Worm (Caenorhabditis elegans) whole organism, L2 larva: ENCODE measurements around the gene fmil-1.

Experiments
- aly-2 ChIP-seq: fragments of 150-350 bp; optimal IDR thresholded peaks from 2 replicates; lab custom pipeline; 2014; ENCODE audit warnings: missing biosample characterization, missing genetic modification characterization
- crh-2 ChIP-seq: sonication (generic microtip); optimal IDR thresholded peaks from 2 replicates; lab custom pipeline; 2017; ENCODE audit warnings: missing biosample characterization, missing genetic modification characterization
- lin-39 ChIP-seq: fragments of 150-350 bp; optimal IDR thresholded peaks from 2 replicates; lab custom pipeline; 2014; ENCODE audit warnings: missing biosample characterization, missing genetic modification reagents, missing genetic modification characterization
- mdl-1 ChIP-seq, 2 experiments: fragments of 150-350 bp in 1 of 2; sonication (generic microtip) in 1 of 2; optimal IDR thresholded peaks; 2 replicates each; lab custom pipeline; 2017; ENCODE audit warnings: missing biosample characterization in 2 of 2, missing genetic modification characterization in 2 of 2

DNA sequence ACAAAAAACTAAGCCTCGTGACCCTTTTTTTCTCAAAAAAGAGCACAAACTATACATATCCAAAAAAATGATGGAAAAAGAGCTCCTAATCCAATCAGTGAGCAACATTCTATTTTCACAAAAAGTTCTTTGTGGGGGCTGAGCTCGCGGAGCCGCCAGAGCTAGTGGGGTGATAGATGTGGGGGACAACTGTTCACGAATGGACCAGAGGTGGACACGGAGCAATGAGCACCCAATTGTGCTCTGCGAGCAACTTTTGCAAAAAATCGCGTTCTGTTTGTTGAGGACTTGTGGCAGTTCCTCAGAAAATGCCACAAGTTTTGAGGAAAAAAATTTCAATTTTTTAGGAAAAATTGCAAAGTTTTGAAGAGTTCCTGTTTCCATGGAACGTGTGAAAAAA is 13.7 kb downstream of the fmil-1 start:
- TF ChIP-seq mdl-1 (tag; optimal IDR thresholded peaks at IDR 0.05; lab: Kevin White, UChicago), result no peak
- no peak for TF ChIP-seq lin-39
- no peak for TF ChIP-seq aly-2 (tag; lab: Kevin White, UChicago)
- no peak for TF ChIP-seq crh-2 (tag; lab: Kevin White, UChicago)
